Fruit fly (Drosophila melanogaster): ENCODE measurements around the gene CG34367.
A peak's percentile ranks its signal among the peaks of the same experiment; 100 is the strongest.

CG34367 gene

DNA sequence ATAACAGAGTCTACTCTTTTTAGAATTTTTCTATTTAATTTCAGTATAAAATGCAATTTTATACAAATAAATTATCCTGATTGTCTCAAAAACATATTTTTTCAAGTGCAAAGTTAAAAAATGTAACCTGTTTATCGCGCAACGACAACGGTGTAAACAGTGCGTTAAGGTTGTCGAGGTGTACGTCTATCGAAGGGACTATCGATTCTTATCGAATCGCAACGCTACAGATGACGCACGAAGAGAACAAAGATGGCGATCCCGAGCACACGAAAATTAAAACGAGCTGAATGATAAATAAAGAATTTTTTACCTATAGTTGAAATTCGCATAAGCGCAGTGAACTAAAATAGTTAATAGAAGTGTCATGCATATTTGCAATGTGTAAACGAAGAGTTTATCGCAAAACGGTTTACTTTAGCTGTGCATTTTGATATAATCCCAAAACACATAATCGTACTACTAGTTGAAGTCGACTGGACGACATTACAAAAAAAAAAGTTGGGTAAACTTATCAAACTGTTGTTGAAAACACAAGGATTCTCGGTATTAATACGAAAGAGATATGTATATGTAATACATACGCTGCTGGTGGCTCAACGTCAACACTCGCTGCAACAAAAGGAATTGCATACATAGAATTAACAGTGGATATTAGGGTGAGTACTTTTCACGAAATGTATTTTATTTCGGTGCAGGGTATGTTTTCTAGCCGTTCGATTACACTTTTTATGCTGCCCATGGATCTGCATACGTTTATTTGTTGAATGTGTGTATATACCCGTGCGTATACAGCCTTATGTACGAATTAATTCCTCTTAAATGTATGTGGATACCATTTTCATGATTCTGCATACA lies 34.4 kb upstream of the CG34367 start, which contains the start of gene da (continued):
- TF ChIP-seq tna (GFP tag; IDR thresholded peaks at IDR 0.05; ENCODE audit: partially characterized antibody) (peak; percentile 13; the same call in 1 of the 2 replicates), ac (GFP tag; optimal IDR thresholded peaks at IDR 0.05) (no peak), BtbVII (GFP tag; optimal IDR thresholded peaks at IDR 0.05) (peak; percentile 19), sens-2 (GFP tag; IDR thresholded peaks at IDR 0.05) (no peak), nmo (GFP tag; optimal IDR thresholded peaks at IDR 0.05) (peak; percentile 73), CG2120 (GFP tag; optimal IDR thresholded peaks at IDR 0.05) (peak; percentile 79), CG12942 (GFP tag; optimal IDR thresholded peaks at IDR 0.05) (peak; percentile 22), CG12659 (GFP tag; optimal IDR thresholded peaks at IDR 0.05) (peak; percentile 91), Optix (GFP tag; IDR thresholded peaks at IDR 0.05) (no peak), ci (GFP tag; IDR thresholded peaks at IDR 0.05) (peak; percentile 81; the same call in 2 of the 3 replicates), CG3407 (GFP tag; optimal IDR thresholded peaks at IDR 0.05) (no peak), cg (GFP tag; optimal IDR thresholded peaks at IDR 0.05) (no peak), gsb (GFP tag; IDR thresholded peaks at IDR 0.05) (no peak), CG6813 (GFP tag; optimal IDR thresholded peaks at IDR 0.05) (peak; percentile 52), gt (GFP tag; IDR thresholded peaks at IDR 0.05) (no peak), E2f2 (GFP tag; IDR thresholded peaks at IDR 0.05) (peak; percentile 47; the same call in 1 of the 2 replicates), unpg (GFP tag; optimal IDR thresholded peaks at IDR 0.05) (peak; percentile 52), Drgx (GFP tag; IDR thresholded peaks at IDR 0.05) (peak; percentile 37; the same call in 1 of the 2 replicates), CG6689 (GFP tag; IDR thresholded peaks at IDR 0.05) (peak; percentile 64), dimm (GFP tag; IDR thresholded peaks at IDR 0.05) (no peak), Chrac-16 (GFP tag; optimal IDR thresholded peaks at IDR 0.05) (peak; percentile 56), CG31388 (GFP tag; optimal IDR thresholded peaks at IDR 0.05) (peak; percentile 7), Mad (GFP tag; optimal IDR thresholded peaks at IDR 0.05) (peak; percentile 39), peb (GFP tag; IDR thresholded peaks at IDR 0.05) (peak; percentile 31; the same call in 1 of the 2 replicates), YL-1 (GFP tag; optimal IDR thresholded peaks at IDR 0.05) (peak; percentile 89), CG10209 (GFP tag; optimal IDR thresholded peaks at IDR 0.05) (peak; percentile 52), mirr (GFP tag; optimal IDR thresholded peaks at IDR 0.05) (no peak), CG10267 (tag; optimal IDR thresholded peaks at IDR 0.05) (peak; percentile 64), CG2129 (GFP tag; IDR thresholded peaks at IDR 0.05; ENCODE audit: partially characterized antibody) (no peak), sna (GFP tag; IDR thresholded peaks at IDR 0.05; ENCODE audit: partially characterized antibody) (no peak), kay (GFP tag; optimal IDR thresholded peaks at IDR 0.05) (peak; percentile 95), CG4820 (GFP tag; optimal IDR thresholded peaks at IDR 0.05) (peak; percentile 35), CG7357 (GFP tag; IDR thresholded peaks at IDR 0.05) (peak; percentile 97), CG32767 (GFP tag; IDR thresholded peaks at IDR 0.05) (peak; percentile 30; the same call in 1 of the 2 replicates), Blimp-1 (GFP tag; optimal IDR thresholded peaks at IDR 0.05) (no peak), Nf-YC (tag; optimal IDR thresholded peaks at IDR 0.05) (peak; percentile 52), CG4707 (GFP tag; optimal IDR thresholded peaks at IDR 0.05) (no peak), CG11456 (GFP tag; IDR thresholded peaks at IDR 0.05) (no peak; the same call in 2 of the 3 replicates), Atf3 (GFP tag; optimal IDR thresholded peaks at IDR 0.05) (peak; percentile 72), cwo (GFP tag; optimal IDR thresholded peaks at IDR 0.05) (no peak), Aef1 (GFP tag; IDR thresholded peaks at IDR 0.05) (peak; percentile 52; the same call in 2 of the 3 replicates), CG3726 (GFP tag; IDR thresholded peaks at IDR 0.05) (no peak), pzg (GFP tag; optimal IDR thresholded peaks at IDR 0.05) (peak; percentile 86), CG12071 (GFP tag; optimal IDR thresholded peaks at IDR 0.05) (no peak), ro (GFP tag; IDR thresholded peaks at IDR 0.05) (no peak), CG3163 (GFP tag; optimal IDR thresholded peaks at IDR 0.05) (no peak), Xbp1 (GFP tag; optimal IDR thresholded peaks at IDR 0.05) (peak; percentile 73), danr (GFP tag; IDR thresholded peaks at IDR 0.05) (no peak)

All from whole organism, embryonic.